Worm (Caenorhabditis elegans) whole organism, L4 larva: ENCODE data around the gene mon-2.

Experiments used
- Y105C5A.15 ChIP-seq: fragments of 200-800 bp; sonication (Bioruptor generic); IDR thresholded peaks from 2 replicates; pipeline ENCODE4 v1.3.6; 2022; ENCODE audit warnings: missing genetic modification characterization, missing compliant biosample characterization
- ZK546.5 ChIP-seq, 2 experiments: sonication (generic microtip); optimal IDR thresholded peaks; 2 replicates each; lab custom pipeline; 2017; ENCODE audit warnings: missing biosample characterization in 2 of 2, missing genetic modification characterization in 2 of 2
- aly-2 ChIP-seq: sonication (generic microtip); optimal IDR thresholded peaks from 2 replicates; lab custom pipeline; 2018; ENCODE audit warnings: missing biosample characterization, missing genetic modification characterization
- ceh-28 ChIP-seq: fragments of 150-350 bp; optimal IDR thresholded peaks from 2 replicates; lab custom pipeline; 2014; ENCODE audit warnings: missing biosample characterization, missing genetic modification reagents, missing genetic modification characterization
- ceh-62 ChIP-seq: sonication (generic microtip); optimal IDR thresholded peaks from 2 replicates; lab custom pipeline; 2017; ENCODE audit warnings: missing biosample characterization, missing genetic modification characterization
- fos-1 ChIP-seq: fragments of 150-350 bp; optimal IDR thresholded peaks from 2 replicates; lab custom pipeline; 2014; ENCODE audit warnings: missing biosample characterization, missing genetic modification characterization
- lir-3 ChIP-seq: sonication (generic microtip); optimal IDR thresholded peaks from 2 replicates; lab custom pipeline; 2016; ENCODE audit warnings: mild to moderate bottlenecking, missing genetic modification characterization, missing compliant biosample characterization
- mep-1 ChIP-seq: fragments of 150-350 bp; sonication (generic microtip); optimal IDR thresholded peaks from 3 replicates; lab custom pipeline; 2014; ENCODE audit warnings: missing biosample characterization, missing genetic modification characterization
- nhr-77 ChIP-seq: fragments of 150-350 bp; optimal IDR thresholded peaks from 2 replicates; lab custom pipeline; 2014; ENCODE audit warnings: missing biosample characterization, missing genetic modification characterization
- unc-62 ChIP-seq, 3 experiments: fragments of 150-350 bp in 1 of 3; sonication (generic microtip); optimal IDR thresholded peaks in 2 of 3; peaks in 1 of 3; 1 replicate in 1 of 3; 2 replicates in 2 of 3; lab custom pipeline; 2014 to 2017; ENCODE audit warnings: missing biosample characterization in 3 of 3, missing genetic modification characterization in 3 of 3, missing genetic modification reagents in 3 of 3, missing genotype in 1 of 3
- zag-1 ChIP-seq: fragments of 150-350 bp; optimal IDR thresholded peaks from 2 replicates; lab custom pipeline; 2014; ENCODE audit warnings: missing biosample characterization, missing genetic modification characterization
- ztf-11 ChIP-seq: fragments of 150-350 bp; optimal IDR thresholded peaks from 2 replicates; lab custom pipeline; 2014; ENCODE audit warnings: missing biosample characterization, missing genetic modification characterization

ce11 chrIV:12131308-12132072 lies 34.9 kb downstream of the mon-2 start:
- peak in 1 of 2 experiments; percentile 60 for TF ChIP-seq unc-62 (GFP tag; optimal IDR thresholded peaks at IDR 0.05 in 1 of 2; lab: Kevin White, UChicago)
- TF ChIP-seq unc-62 (tag; optimal IDR thresholded peaks at IDR 0.05; lab: Kevin White, UChicago) = no peak
- TF ChIP-seq ztf-11 (tag; lab: Kevin White, UChicago) = no peak
- no peak for TF ChIP-seq lir-3 (tag; lab: Kevin White, UChicago)
- no peak for TF ChIP-seq mep-1 (tag; lab: Kevin White, UChicago)
- TF ChIP-seq ZK546.5 (tag; optimal IDR thresholded peaks at IDR 0.05; lab: Kevin White, UChicago) = no peak
- no peak for TF ChIP-seq aly-2 (tag; lab: Kevin White, UChicago)
- no peak for TF ChIP-seq fos-1 (tag; lab: Kevin White, UChicago)
- TF ChIP-seq ceh-62 (tag; lab: Kevin White, UChicago) = no peak
- no peak for TF ChIP-seq zag-1
- no peak for TF ChIP-seq ceh-28
- no peak for TF ChIP-seq Y105C5A.15
- no peak for TF ChIP-seq nhr-77 (tag; lab: Kevin White, UChicago)
